Worm (Caenorhabditis elegans) whole organism, midembryonic: ENCODE data around the gene M106.8.

Source experiments
- T22C8.4 ChIP-seq: fragments of 200-800 bp; sonication (Bioruptor generic); IDR thresholded peaks from 2 replicates; pipeline ENCODE4 v1.3.6; 2022; ENCODE audit warnings: missing genetic modification characterization, missing compliant biosample characterization
- cog-1 ChIP-seq: sonication (generic microtip); optimal IDR thresholded peaks from 2 replicates; lab custom pipeline; 2016; ENCODE audit warnings: missing genetic modification characterization, missing compliant biosample characterization
- flt-1 ChIP-seq: fragments of 200-800 bp; sonication (Bioruptor generic); IDR thresholded peaks from 2 replicates; pipeline ENCODE4 v1.3.6; 2022; ENCODE audit warnings: missing genetic modification characterization, missing compliant biosample characterization
- tab-1 ChIP-seq: fragments of 200-800 bp; sonication (Bioruptor generic); IDR thresholded peaks from 2 replicates; pipeline ENCODE4 v1.3.6; 2022; ENCODE audit warnings: missing genetic modification characterization, missing compliant biosample characterization
- ztf-29 ChIP-seq: fragments of 200-800 bp; sonication (Bioruptor generic); IDR thresholded peaks from 2 replicates; pipeline ENCODE4 v1.3.6; 2022; ENCODE audit warnings: missing genetic modification reagents, missing genetic modification characterization, missing compliant biosample characterization

DNA sequence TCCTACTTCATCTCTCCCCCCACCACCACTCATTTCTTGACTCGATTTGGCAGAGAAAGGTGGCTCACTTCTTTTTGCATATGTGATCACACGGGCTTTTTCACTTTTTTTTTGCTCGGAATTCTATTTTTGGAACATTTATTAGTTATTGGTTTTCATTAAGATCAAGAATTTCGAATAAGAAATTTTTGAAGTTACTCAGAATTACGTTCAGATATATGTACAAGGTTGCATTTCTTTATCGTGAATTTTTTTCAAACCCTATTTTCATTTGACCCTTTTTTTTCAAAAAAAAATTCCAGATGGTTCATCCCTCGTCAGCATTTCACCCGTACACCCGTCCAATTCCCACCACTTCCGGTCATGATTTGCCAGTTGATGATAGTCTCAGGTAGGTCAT lies 38.0 kb downstream of the M106.8 start, which contains the start of gene ceh-62:
- TF ChIP-seq T22C8.4 (GFP tag; lab: Robert Waterston, UW) (no peak), ztf-29 (no peak), flt-1 (GFP tag; lab: Robert Waterston, UW) (no peak), cog-1 (no peak), tab-1 (GFP tag; lab: Robert Waterston, UW) (no peak)
